Worm (Caenorhabditis elegans) whole organism, young adult: ENCODE results near the gene C50H11.8.

Source experiments
- B0035.1 ChIP-seq: sonication (generic microtip); optimal IDR thresholded peaks from 2 replicates; lab custom pipeline; 2016; ENCODE audit warnings: missing genetic modification characterization, mild to moderate bottlenecking, missing compliant biosample characterization, missing genotype, missing genetic modification reagents
- B0336.3 ChIP-seq: fragments of 200-800 bp; sonication (Bioruptor generic); IDR thresholded peaks from 2 replicates; pipeline ENCODE4 v1.3.6; 2022; ENCODE audit warnings: missing genetic modification characterization, missing compliant biosample characterization
- C06A6.2 ChIP-seq: fragments of 200-800 bp; sonication (Bioruptor generic); conservative IDR thresholded peaks from 2 replicates; pipeline ENCODE4 v1.3.6; 2022; ENCODE audit warnings: missing genetic modification characterization, missing compliant biosample characterization
- C17E4.6 ChIP-seq: fragments of 200-800 bp; sonication (Bioruptor generic); IDR thresholded peaks from 2 replicates; pipeline ENCODE4 v1.3.6; 2022; ENCODE audit warnings: missing genetic modification reagents, missing genetic modification characterization, missing compliant biosample characterization
- F10E7.11 ChIP-seq: sonication (generic microtip); optimal IDR thresholded peaks from 2 replicates; lab custom pipeline; 2017; ENCODE audit warnings: mild to moderate bottlenecking, missing genetic modification characterization, moderate library complexity, missing compliant biosample characterization
- F22D6.2 ChIP-seq: sonication (generic microtip); optimal IDR thresholded peaks from 2 replicates; lab custom pipeline; 2016; ENCODE audit warnings: mild to moderate bottlenecking, missing genetic modification characterization, missing compliant biosample characterization
- F55B11.4 ChIP-seq: sonication (generic microtip); optimal IDR thresholded peaks from 2 replicates; lab custom pipeline; 2016; ENCODE audit warnings: missing compliant biosample characterization, missing genetic modification characterization, borderline replicate concordance; ENCODE audit not compliant: insufficient read depth
- K11D2.4 ChIP-seq: fragments of 200-800 bp; sonication (Bioruptor generic); IDR thresholded peaks from 2 replicates; pipeline ENCODE4 v1.3.6; 2022; ENCODE audit warnings: missing genetic modification reagents, missing genetic modification characterization, missing compliant biosample characterization
- K12H6.12 ChIP-seq: fragments of 200-800 bp; sonication (Bioruptor generic); optimal IDR thresholded peaks from 2 replicates; lab custom pipeline; 2018; ENCODE audit warnings: mild to moderate bottlenecking, missing genetic modification characterization, missing compliant biosample characterization
- T26A5.8 ChIP-seq: sonication (generic microtip); optimal IDR thresholded peaks from 2 replicates; lab custom pipeline; 2016; ENCODE audit warnings: missing genetic modification characterization, missing compliant biosample characterization
- Y53F4B.3 ChIP-seq: fragments of 200-800 bp; sonication (Bioruptor generic); IDR thresholded peaks from 2 replicates; pipeline ENCODE4 v1.3.6; 2022; ENCODE audit warnings: missing genetic modification reagents, missing genetic modification characterization, missing compliant biosample characterization
- Y56A3A.18 ChIP-seq: fragments of 200-800 bp; sonication (Bioruptor generic); IDR thresholded peaks from 2 replicates; pipeline ENCODE4 v1.3.6; 2022; ENCODE audit warnings: missing genetic modification reagents, missing genetic modification characterization, missing compliant biosample characterization
- atf-7 ChIP-seq: sonication (generic microtip); optimal IDR thresholded peaks from 2 replicates; lab custom pipeline; 2017; ENCODE audit warnings: mild to moderate bottlenecking, missing genetic modification characterization, missing compliant biosample characterization
- athp-1 ChIP-seq: sonication (generic microtip); optimal IDR thresholded peaks from 2 replicates; lab custom pipeline; 2017; ENCODE audit warnings: mild to moderate bottlenecking, missing genetic modification characterization, missing compliant biosample characterization
- bed-1 ChIP-seq: fragments of 200-800 bp; sonication (Bioruptor generic); IDR thresholded peaks from 2 replicates; pipeline ENCODE4 v1.3.6; 2022; ENCODE audit warnings: missing genetic modification reagents, missing genetic modification characterization, missing compliant biosample characterization
- ccch-3 ChIP-seq: fragments of 200-800 bp; sonication (Bioruptor generic); optimal IDR thresholded peaks from 2 replicates; lab custom pipeline; 2018; ENCODE audit warnings: mild to moderate bottlenecking, missing genetic modification characterization, missing compliant biosample characterization
- ceh-100 ChIP-seq: fragments of 200-800 bp; sonication (Bioruptor generic); IDR thresholded peaks from 2 replicates; pipeline ENCODE4 v1.3.6; 2022; ENCODE audit warnings: missing genetic modification reagents, missing genetic modification characterization, missing compliant biosample characterization
- ceh-79 ChIP-seq: sonication (generic microtip); optimal IDR thresholded peaks from 2 replicates; lab custom pipeline; 2017; ENCODE audit warnings: mild to moderate bottlenecking, missing genetic modification characterization, missing compliant biosample characterization
- chd-7 ChIP-seq: sonication (generic microtip); optimal IDR thresholded peaks from 2 replicates; lab custom pipeline; 2016; ENCODE audit warnings: mild to moderate bottlenecking, missing genetic modification characterization, moderate library complexity, missing compliant biosample characterization
- dpl-1 ChIP-seq: fragments of 150-350 bp; optimal IDR thresholded peaks from 2 replicates; lab custom pipeline; 2014; ENCODE audit warnings: missing biosample characterization, missing genetic modification reagents, missing genetic modification characterization
- egrh-3 ChIP-seq: fragments of 200-800 bp; sonication (Bioruptor generic); IDR thresholded peaks from 2 replicates; pipeline ENCODE4 v1.3.6; 2022; ENCODE audit warnings: missing genetic modification reagents, missing genetic modification characterization, missing compliant biosample characterization
- hlh-12 ChIP-seq: sonication (generic microtip); optimal IDR thresholded peaks from 2 replicates; lab custom pipeline; 2016; ENCODE audit warnings: missing genetic modification characterization, missing compliant biosample characterization
- lin-26 ChIP-seq: fragments of 200-800 bp; sonication (Bioruptor generic); IDR thresholded peaks from 2 replicates; pipeline ENCODE4 v1.3.6; 2022; ENCODE audit warnings: missing genetic modification reagents, missing genetic modification characterization, missing compliant biosample characterization
- lin-35 ChIP-seq, 3 experiments: fragments of 150-350 bp in 2 of 3; sonication (generic microtip) in 1 of 3; optimal IDR thresholded peaks; 2 replicates each; lab custom pipeline; 2014 to 2018; ENCODE audit warnings: missing biosample characterization in 3 of 3, missing genetic modification characterization in 3 of 3, missing genetic modification reagents in 3 of 3
- nfya-2 ChIP-seq: fragments of 200-800 bp; sonication (Bioruptor generic); IDR thresholded peaks from 2 replicates; pipeline ENCODE4 v1.3.6; 2022; ENCODE audit warnings: missing genetic modification reagents, missing genetic modification characterization, missing compliant biosample characterization
- nfyb-1 ChIP-seq: fragments of 200-800 bp; sonication (Bioruptor generic); IDR thresholded peaks from 2 replicates; pipeline ENCODE4 v1.3.6; 2022; ENCODE audit warnings: missing genetic modification reagents, missing genetic modification characterization, missing compliant biosample characterization
- rec-8 ChIP-seq, 2 experiments: sonication (generic microtip); optimal IDR thresholded peaks; 2 replicates each; lab custom pipeline; 2016; ENCODE audit warnings: mild to moderate bottlenecking in 2 of 2, missing genetic modification characterization in 2 of 2, missing genetic modification reagents in 2 of 2, missing genotype in 2 of 2, missing biosample characterization in 1 of 2, missing compliant biosample characterization in 1 of 2, moderate library complexity in 1 of 2
- repo-1 ChIP-seq: sonication (generic microtip); optimal IDR thresholded peaks from 2 replicates; lab custom pipeline; 2017; ENCODE audit warnings: mild to moderate bottlenecking, missing genetic modification characterization, missing compliant biosample characterization
- sea-2 ChIP-seq: fragments of 200-800 bp; sonication (Bioruptor generic); IDR thresholded peaks from 2 replicates; pipeline ENCODE4 v1.3.6; 2022; ENCODE audit warnings: missing genetic modification characterization, missing compliant biosample characterization
- snpc-1.3 ChIP-seq: sonication (generic microtip); optimal IDR thresholded peaks from 2 replicates; lab custom pipeline; 2017; ENCODE audit warnings: missing genetic modification characterization, mild to moderate bottlenecking, missing compliant biosample characterization, antibody characterized with exemption, moderate library complexity, missing genotype, missing genetic modification reagents; ENCODE audit not compliant: insufficient read depth
- snpc-4 ChIP-seq, 5 experiments: fragments of 150-350 bp in 1 of 5; sonication (generic microtip) in 4 of 5; optimal IDR thresholded peaks; 2 replicates each; lab custom pipeline; 2014 to 2018; ENCODE audit warnings: missing genetic modification characterization in 5 of 5, missing biosample characterization in 3 of 5, antibody characterized with exemption in 2 of 5, mild to moderate bottlenecking in 2 of 5, missing compliant biosample characterization in 2 of 5, missing genotype in 2 of 5, moderate library complexity in 2 of 5, missing genetic modification reagents in 1 of 5
- somi-1 ChIP-seq: fragments of 200-800 bp; sonication (Bioruptor generic); optimal IDR thresholded peaks from 2 replicates; lab custom pipeline; 2018; ENCODE audit warnings: mild to moderate bottlenecking, missing genetic modification characterization, missing compliant biosample characterization
- tlf-1 ChIP-seq: fragments of 200-800 bp; sonication (Bioruptor generic); optimal IDR thresholded peaks from 2 replicates; lab custom pipeline; 2018; ENCODE audit warnings: mild to moderate bottlenecking, missing genetic modification characterization, missing compliant biosample characterization
- unc-130 ChIP-seq: sonication (generic microtip); optimal IDR thresholded peaks from 2 replicates; lab custom pipeline; 2016; ENCODE audit warnings: missing genetic modification reagents, missing genetic modification characterization, missing compliant biosample characterization
- ztf-22 ChIP-seq: fragments of 200-800 bp; sonication (Bioruptor generic); optimal IDR thresholded peaks from 2 replicates; lab custom pipeline; 2018; ENCODE audit warnings: mild to moderate bottlenecking, missing genetic modification characterization, moderate library complexity, missing compliant biosample characterization
- ztf-26 ChIP-seq: sonication (generic microtip); optimal IDR thresholded peaks from 2 replicates; lab custom pipeline; 2017; ENCODE audit warnings: missing genetic modification characterization, missing compliant biosample characterization
- ztf-28 ChIP-seq: fragments of 200-800 bp; sonication (Bioruptor generic); IDR thresholded peaks from 2 replicates; pipeline ENCODE4 v1.3.6; 2022; ENCODE audit warnings: missing genetic modification reagents, missing genetic modification characterization, missing compliant biosample characterization
- ztf-6 ChIP-seq: fragments of 200-800 bp; sonication (Bioruptor generic); IDR thresholded peaks from 2 replicates; pipeline ENCODE4 v1.3.6; 2022; ENCODE audit warnings: missing genetic modification reagents, missing genetic modification characterization, missing compliant biosample characterization

The C50H11.8 gene

DNA sequence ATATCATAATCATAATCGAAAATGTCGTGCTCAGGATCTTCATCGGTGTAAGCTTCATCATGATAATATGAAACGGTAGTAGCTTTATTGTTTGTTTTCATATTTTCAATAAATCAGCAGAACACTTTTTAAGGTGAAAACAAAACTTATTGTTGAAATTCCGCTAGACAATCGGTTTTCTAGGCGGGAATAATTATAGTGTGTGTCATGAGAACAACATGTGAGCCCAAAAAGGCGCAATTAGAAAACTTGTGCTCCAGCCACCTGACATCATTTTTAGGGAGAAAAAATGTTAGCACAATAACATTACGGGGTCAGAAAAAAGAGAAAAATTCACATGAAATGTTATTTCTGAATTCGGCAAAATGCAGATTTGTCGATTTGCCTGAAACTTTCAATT, 20.1 kb upstream of the C50H11.8 start, which contains the start of gene srw-8 (continued):
- TF ChIP-seq atf-7 (tag; lab: Kevin White, UChicago): no peak

DNA sequence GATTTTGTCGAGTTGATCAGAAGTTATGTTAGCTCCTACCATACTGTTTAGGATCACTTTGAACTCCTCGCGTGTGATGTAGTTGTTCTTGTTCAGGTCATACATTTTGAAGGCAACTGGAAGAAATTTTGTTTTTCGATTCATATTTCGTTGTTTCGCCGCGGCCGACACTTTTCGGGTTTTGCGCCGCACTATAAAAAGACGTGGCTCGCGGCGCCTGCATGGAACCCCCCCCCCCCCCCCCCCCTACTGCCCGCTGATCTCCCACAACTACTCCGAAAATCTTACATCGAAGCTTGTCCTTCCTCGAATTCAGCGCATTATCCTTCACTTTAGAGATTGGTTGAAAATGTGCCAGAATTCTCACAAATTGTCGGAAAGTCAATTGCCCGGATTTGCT, 16.3 kb upstream of the C50H11.8 start:
- TF ChIP-seq egrh-3 (GFP tag; lab: Robert Waterston, UW) (peak; percentile 75; the same call in 1 of the 2 replicates), rec-8 (tag; optimal IDR thresholded peaks at IDR 0.05; lab: Kevin White, UChicago) (no peak), snpc-4 (GFP tag; optimal IDR thresholded peaks at IDR 0.05; lab: Kevin White, UChicago) (no peak), snpc-4 (tag; optimal IDR thresholded peaks at IDR 0.05; lab: Kevin White, UChicago) (peak in 1 of 4 experiments; percentile 22), unc-130 (GFP tag; lab: Kevin White, UChicago) (no peak)

DNA sequence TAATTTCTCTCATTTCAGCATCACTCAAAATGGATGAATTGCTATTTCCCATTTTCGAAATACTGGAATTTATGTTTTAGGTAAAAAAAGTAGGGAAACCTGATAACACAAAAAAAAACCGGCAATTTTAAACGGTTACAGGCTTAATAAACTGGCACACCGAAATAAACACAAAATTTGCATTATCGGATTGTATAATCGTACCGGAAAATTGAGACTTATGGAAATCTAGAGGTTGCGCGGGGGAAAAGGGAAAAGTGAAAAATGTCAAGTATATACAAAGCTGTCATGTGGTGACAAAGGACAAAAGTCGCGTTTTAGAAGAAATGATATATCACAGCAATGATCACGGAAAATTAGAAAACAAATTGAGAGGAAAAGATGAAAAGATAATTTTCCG, 15.1 kb upstream of the C50H11.8 start, which contains the start of gene chpf-2:
TSS of gene chpf-2 (minus strand) at position 101 of the 400 bp plus-strand sequence.
- TF ChIP-seq ccch-3 (GFP tag; lab: Kevin White, UChicago) (no peak), atf-7 (tag; lab: Kevin White, UChicago) (no peak), C06A6.2 (GFP tag; lab: Robert Waterston, UW) (no peak), lin-26 (GFP tag; lab: Robert Waterston, UW) (no peak), ceh-100 (no peak), Y53F4B.3 (GFP tag; lab: Robert Waterston, UW) (no peak), K12H6.12 (no peak), somi-1 (no peak), dpl-1 (GFP tag; lab: Kevin White, UChicago) (no peak), ceh-79 (tag; lab: Kevin White, UChicago) (no peak), ztf-26 (tag; lab: Kevin White, UChicago) (no peak), F22D6.2 (tag; lab: Kevin White, UChicago) (no peak), B0336.3 (GFP tag; lab: Robert Waterston, UW) (no peak), K11D2.4 (GFP tag; lab: Robert Waterston, UW) (no peak), lin-35 (GFP tag; optimal IDR thresholded peaks at IDR 0.05; lab: Kevin White, UChicago) (no peak), nfyb-1 (GFP tag; lab: Robert Waterston, UW) (no peak), ztf-22 (no peak)

DNA sequence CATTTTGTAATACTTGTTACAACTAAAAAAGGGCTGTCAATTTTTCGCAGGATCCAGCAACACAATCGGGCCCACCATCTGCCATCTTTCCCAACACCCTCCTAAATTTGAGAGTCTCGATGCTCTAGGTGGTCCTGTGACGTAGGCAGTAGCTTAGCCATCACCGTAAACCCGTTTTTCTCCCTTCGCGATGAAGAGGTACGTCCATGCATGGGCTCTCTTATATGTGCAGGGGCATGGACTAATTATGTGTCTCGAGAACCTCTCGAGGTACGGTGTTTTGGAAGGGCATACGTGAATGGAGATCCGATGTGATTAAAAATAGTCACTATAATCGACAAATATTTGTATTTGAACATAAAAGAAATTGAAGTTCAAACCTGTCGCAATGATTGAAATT, 13.4 kb upstream of the C50H11.8 start:
- TF ChIP-seq K11D2.4 (GFP tag; lab: Robert Waterston, UW): no peak
- TF ChIP-seq nfya-2 (GFP tag; lab: Robert Waterston, UW): no peak
- no peak for TF ChIP-seq hlh-12 (tag; lab: Kevin White, UChicago)
- no peak for TF ChIP-seq ztf-28 (GFP tag; lab: Robert Waterston, UW)
- TF ChIP-seq, all 124 proteins: peak for 0

DNA sequence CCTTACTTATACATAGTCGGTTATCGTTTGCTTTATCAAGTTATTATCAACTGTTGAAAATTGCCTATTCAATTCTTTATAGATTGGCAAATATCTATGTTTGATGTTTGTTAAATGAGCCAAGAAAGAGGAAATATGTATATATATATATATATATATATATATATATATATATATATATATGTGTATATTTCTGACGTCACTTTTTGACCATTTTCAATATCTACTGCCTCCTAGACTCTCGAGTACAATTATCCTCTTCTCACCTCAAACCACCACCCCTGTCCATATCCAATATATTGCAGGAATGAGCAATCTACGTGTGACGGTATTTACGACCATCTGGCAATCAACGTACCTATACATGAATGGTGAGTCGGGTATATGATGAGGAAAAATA, 9.5 kb upstream of the C50H11.8 start, which contains the start of gene F59D6.1:
TSS of gene F59D6.1 (plus strand) at position 301 of the 400 bp plus-strand sequence.
- TF ChIP-seq Y56A3A.18: no peak
- TF ChIP-seq ccch-3 (GFP tag; lab: Kevin White, UChicago): no peak
- no peak for TF ChIP-seq snpc-1.3 (tag; lab: Kevin White, UChicago)
- TF ChIP-seq tlf-1: no peak
- TF ChIP-seq B0035.1 (tag; lab: Kevin White, UChicago): no peak
- no peak for TF ChIP-seq ztf-6 (GFP tag; lab: Robert Waterston, UW)
- no peak for TF ChIP-seq rec-8 (tag; optimal IDR thresholded peaks at IDR 0.05; lab: Kevin White, UChicago)
- TF ChIP-seq bed-1 (GFP tag; lab: Robert Waterston, UW): no peak
- no peak for TF ChIP-seq chd-7 (tag; lab: Kevin White, UChicago)
- TF ChIP-seq sea-2 (GFP tag; lab: Robert Waterston, UW): no peak
- TF ChIP-seq athp-1 (tag; lab: Kevin White, UChicago): no peak
- TF ChIP-seq T26A5.8 (tag; lab: Kevin White, UChicago): no peak
- no peak for TF ChIP-seq repo-1
- TF ChIP-seq F55B11.4 (tag; lab: Kevin White, UChicago): no peak
- no peak for TF ChIP-seq F10E7.11
- no peak for TF ChIP-seq C17E4.6 (GFP tag; lab: Robert Waterston, UW)
- no peak for TF ChIP-seq ztf-28 (GFP tag; lab: Robert Waterston, UW)
